Fruit fly (Drosophila melanogaster) whole organism, pupa: Measurements from ENCODE around the gene GlcAT-S.

ENCODE experiments used
- CG34367 ChIP-seq: fragments of 200-800 bp; sonication (Bioruptor generic); optimal IDR thresholded peaks from 2 replicates; lab custom pipeline; 2018; ENCODE audit warnings: missing biosample characterization, mild to moderate bottlenecking, missing genetic modification characterization
- CG8301 ChIP-seq: fragments of 200-800 bp; sonication (Bioruptor generic); optimal IDR thresholded peaks from 2 replicates; lab custom pipeline; 2018; ENCODE audit warnings: missing biosample characterization, mild to moderate bottlenecking, missing genetic modification characterization
- D1 ChIP-seq: fragments of 200-800 bp; sonication (Bioruptor generic); optimal IDR thresholded peaks from 2 replicates; lab custom pipeline; 2018; ENCODE audit warnings: missing biosample characterization, mild to moderate bottlenecking, missing genetic modification characterization, moderate library complexity
- Snoo ChIP-seq: fragments of 200-800 bp; sonication (Bioruptor generic); optimal IDR thresholded peaks from 3 replicates; lab custom pipeline; 2017; ENCODE audit warnings: missing biosample characterization, mild to moderate bottlenecking, missing genetic modification characterization, inconsistent platforms

DNA sequence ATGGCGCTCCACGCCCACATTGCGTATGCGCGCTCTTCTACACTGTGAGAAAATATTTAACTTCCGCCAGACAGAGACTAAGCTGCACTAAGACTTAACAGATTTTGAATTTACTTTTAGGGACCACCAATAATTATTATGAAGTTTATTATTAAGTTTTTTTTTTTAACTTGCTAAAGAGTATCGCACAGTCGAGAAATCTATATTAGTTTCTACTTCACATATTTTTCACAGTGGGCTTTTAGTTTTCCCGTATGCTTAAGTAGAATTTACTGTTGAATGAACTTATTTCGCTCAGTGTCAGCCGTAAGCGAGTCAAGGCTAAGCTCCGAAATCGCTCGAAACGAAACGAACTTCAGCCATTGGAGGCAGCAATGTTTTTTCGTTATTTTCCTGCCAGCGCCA is 44.2 kb downstream of the GlcAT-S start:
- TF ChIP-seq CG8301 (no peak), CG34367 (tag; lab: Kevin White, UChicago) (no peak), Snoo (tag; lab: Kevin White, UChicago) (no peak), D1 (tag; lab: Kevin White, UChicago) (no peak)
